Worm (Caenorhabditis elegans): ENCODE results near the gene sri-50.

sri-50 gene

DNA sequence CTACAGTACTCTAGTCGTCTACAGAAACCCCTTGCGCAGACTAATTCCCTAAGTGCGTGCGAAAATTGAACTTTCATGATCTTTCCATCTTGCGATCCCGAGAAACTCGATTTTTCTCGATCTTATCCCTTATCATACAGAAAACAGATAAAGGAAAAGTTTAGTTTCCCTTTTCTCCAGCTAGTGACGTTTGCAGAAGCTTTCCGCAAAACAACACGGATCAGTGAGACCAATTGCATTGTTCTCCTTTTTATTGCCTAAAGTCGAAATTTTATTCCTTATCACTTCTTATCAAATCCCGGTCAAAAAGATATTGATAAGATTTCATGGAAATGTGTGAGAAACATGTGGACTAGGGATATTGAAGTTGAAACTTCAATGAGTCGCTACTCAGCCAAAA, 38.3 kb downstream of the sri-50 start:
- TF ChIP-seq ceh-13 (GFP tag; optimal IDR thresholded peaks at IDR 0.05) (no peak), B0310.2 (tag; optimal IDR thresholded peaks at IDR 0.05) (no peak), pes-1 (GFP tag; IDR thresholded peaks at IDR 0.05) (no peak)

- TF ChIP-seq tra-4 (tag; optimal IDR thresholded peaks at IDR 0.05) (no peak), hmg-4 (GFP tag; optimal IDR thresholded peaks at IDR 0.05) (no peak), hmbx-1 (tag; optimal IDR thresholded peaks at IDR 0.05) (no peak), F13C5.2 (tag; optimal IDR thresholded peaks at IDR 0.05) (no peak), pes-1 (GFP tag; IDR thresholded peaks at IDR 0.05) (no peak), tbx-37 (GFP tag; conservative IDR thresholded peaks at IDR 0.05) (no peak), hnd-1 (tag; optimal IDR thresholded peaks at IDR 0.05) (no peak), aly-1 (tag; optimal IDR thresholded peaks at IDR 0.05) (no peak), flt-1 (GFP tag; IDR thresholded peaks at IDR 0.05) (no peak), tbx-11 (GFP tag; IDR thresholded peaks at IDR 0.05) (no peak), ceh-13 (GFP tag; optimal IDR thresholded peaks at IDR 0.05) (no peak), scrt-1 (GFP tag; IDR thresholded peaks at IDR 0.05) (no peak), ama-1 (optimal IDR thresholded peaks at IDR 0.05) (no peak), ceh-36 (tag; optimal IDR thresholded peaks at IDR 0.05) (no peak), sea-1 (GFP tag; conservative IDR thresholded peaks at IDR 0.05) (no peak), ets-7 (tag; optimal IDR thresholded peaks at IDR 0.05) (no peak), B0310.2 (tag; optimal IDR thresholded peaks at IDR 0.05) (no peak)
Measured at ce11 chrII:3244070-3244469, 40.6 kb downstream of the sri-50 start, which contains the start of gene C17F4.12. Gene C17F4.12 (minus strand): TSS chrII:3244170.

- TF ChIP-seq tbx-37 (GFP tag; conservative IDR thresholded peaks at IDR 0.05) (no peak), tra-4 (tag; optimal IDR thresholded peaks at IDR 0.05) (no peak), ets-7 (tag; optimal IDR thresholded peaks at IDR 0.05) (no peak), ceh-36 (tag; optimal IDR thresholded peaks at IDR 0.05) (no peak), hmbx-1 (tag; optimal IDR thresholded peaks at IDR 0.05) (no peak), B0310.2 (tag; optimal IDR thresholded peaks at IDR 0.05) (no peak), sea-1 (GFP tag; conservative IDR thresholded peaks at IDR 0.05) (no peak), scrt-1 (GFP tag; IDR thresholded peaks at IDR 0.05) (no peak), hnd-1 (tag; optimal IDR thresholded peaks at IDR 0.05) (no peak), tbx-11 (GFP tag; IDR thresholded peaks at IDR 0.05) (no peak), pes-1 (GFP tag; IDR thresholded peaks at IDR 0.05) (no peak), aly-1 (tag; optimal IDR thresholded peaks at IDR 0.05) (no peak), F13C5.2 (tag; optimal IDR thresholded peaks at IDR 0.05) (no peak), flt-1 (GFP tag; IDR thresholded peaks at IDR 0.05) (no peak)
Measured at ce11 chrII:3244758-3245157, 41.2 kb downstream of the sri-50 start.

ce11 chrII:3245836-3246235, 42.3 kb downstream of the sri-50 start, which contains the start of gene C17F4.7:
Gene C17F4.7 (minus strand): TSS chrII:3246015.
- TF ChIP-seq ama-1 (optimal IDR thresholded peaks at IDR 0.05) (no peak), pes-1 (GFP tag; IDR thresholded peaks at IDR 0.05) (no peak), tra-4 (tag; optimal IDR thresholded peaks at IDR 0.05) (no peak), tbx-37 (GFP tag; conservative IDR thresholded peaks at IDR 0.05) (no peak), ets-7 (tag; optimal IDR thresholded peaks at IDR 0.05) (no peak), scrt-1 (GFP tag; IDR thresholded peaks at IDR 0.05) (no peak), ceh-13 (GFP tag; optimal IDR thresholded peaks at IDR 0.05) (no peak)

ce11 chrII:3247556-3247955, 44.0 kb downstream of the sri-50 start:
- TF ChIP-seq ama-1 (optimal IDR thresholded peaks at IDR 0.05) (no peak), tbx-11 (GFP tag; IDR thresholded peaks at IDR 0.05) (no peak), hmg-4 (GFP tag; optimal IDR thresholded peaks at IDR 0.05) (no peak), ceh-13 (GFP tag; optimal IDR thresholded peaks at IDR 0.05) (no peak), hnd-1 (tag; optimal IDR thresholded peaks at IDR 0.05) (no peak), tbx-37 (GFP tag; conservative IDR thresholded peaks at IDR 0.05) (no peak), flt-1 (GFP tag; IDR thresholded peaks at IDR 0.05) (no peak), aly-1 (tag; optimal IDR thresholded peaks at IDR 0.05) (no peak), tra-4 (tag; optimal IDR thresholded peaks at IDR 0.05) (no peak)

DNA sequence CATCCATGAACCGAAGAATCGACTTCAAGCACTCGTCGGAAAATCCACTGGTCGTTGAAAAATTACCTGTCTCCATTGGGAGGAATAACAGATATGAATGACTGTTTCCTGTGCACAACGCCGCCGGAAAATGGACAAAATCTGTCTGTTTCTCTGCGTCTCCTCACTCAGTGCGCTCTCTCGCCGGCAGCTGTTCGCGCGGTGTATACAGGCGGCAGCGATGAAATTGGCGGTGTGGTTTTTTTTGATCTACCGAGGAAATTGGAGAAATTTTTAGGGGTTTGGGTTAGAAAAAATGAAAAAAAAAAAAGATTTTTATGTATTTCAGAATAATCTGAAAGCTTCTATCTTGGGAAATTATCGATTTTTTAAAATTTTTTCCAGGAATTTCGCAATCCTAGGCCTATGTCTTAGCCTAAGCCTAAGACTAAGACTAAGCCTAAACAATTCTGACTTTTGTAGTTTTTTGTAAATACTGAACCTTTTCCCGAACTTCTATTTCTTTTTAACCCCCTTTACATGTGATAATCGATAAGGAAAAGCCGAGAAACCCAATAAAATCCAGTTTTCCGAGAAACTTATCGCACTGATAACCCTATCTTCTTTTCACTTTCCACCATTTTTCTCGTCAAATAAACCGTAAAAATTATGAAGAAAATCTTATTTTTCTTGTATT, 44.7 kb downstream of the sri-50 start, which contains the start of the genes fbxc-50 and C17F4.2:
TSS of gene fbxc-50 (minus strand) at position 81 of the 676 bp plus-strand sequence.
TSS of gene C17F4.2 (plus strand) at position 626 of the 676 bp plus-strand sequence.
- no peak for TF ChIP-seq B0310.2 (tag; optimal IDR thresholded peaks at IDR 0.05)
- TF ChIP-seq hmg-4 (GFP tag; optimal IDR thresholded peaks at IDR 0.05): no peak
- TF ChIP-seq ama-1 (optimal IDR thresholded peaks at IDR 0.05): no peak
- TF ChIP-seq flt-1 (GFP tag; IDR thresholded peaks at IDR 0.05): no peak
- TF ChIP-seq hmbx-1 (tag; optimal IDR thresholded peaks at IDR 0.05): no peak
- TF ChIP-seq sea-1 (GFP tag; conservative IDR thresholded peaks at IDR 0.05): no peak
- no peak for TF ChIP-seq tra-4 (tag; optimal IDR thresholded peaks at IDR 0.05)
- no peak for TF ChIP-seq ceh-13 (GFP tag; optimal IDR thresholded peaks at IDR 0.05)
- TF ChIP-seq pes-1 (GFP tag; IDR thresholded peaks at IDR 0.05): no peak
- TF ChIP-seq tbx-11 (GFP tag; IDR thresholded peaks at IDR 0.05): no peak

DNA sequence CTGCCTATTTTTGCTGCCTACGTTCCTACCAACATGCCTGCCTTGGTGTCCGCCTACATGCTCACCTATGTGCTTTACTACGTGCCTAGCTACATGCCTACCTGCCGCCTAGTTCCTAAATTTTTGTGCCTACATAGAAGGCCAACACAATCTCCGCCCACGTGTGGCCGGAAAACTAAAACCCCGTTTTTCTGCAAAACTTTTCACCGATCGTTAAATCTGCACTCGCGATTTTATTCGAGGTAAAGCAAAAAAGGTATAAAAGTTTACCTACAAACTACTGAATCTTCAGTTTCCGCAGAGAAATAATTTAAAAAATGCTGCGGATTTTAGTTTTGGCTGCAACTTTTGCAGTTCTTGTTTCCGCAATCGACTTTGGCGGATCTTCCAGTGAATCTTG, 45.9 kb downstream of the sri-50 start, which contains the start of gene clec-124:
TSS of gene clec-124 (plus strand) at position 301 of the 400 bp plus-strand sequence.
- TF ChIP-seq tbx-37 (GFP tag; conservative IDR thresholded peaks at IDR 0.05): no peak
- TF ChIP-seq hmg-4 (GFP tag; optimal IDR thresholded peaks at IDR 0.05): no peak
- no peak for TF ChIP-seq hmbx-1 (tag; optimal IDR thresholded peaks at IDR 0.05)

- TF ChIP-seq sea-1 (GFP tag; conservative IDR thresholded peaks at IDR 0.05) (no peak), aly-1 (tag; optimal IDR thresholded peaks at IDR 0.05) (no peak), B0310.2 (tag; optimal IDR thresholded peaks at IDR 0.05) (no peak), hnd-1 (tag; optimal IDR thresholded peaks at IDR 0.05) (no peak), ets-7 (tag; optimal IDR thresholded peaks at IDR 0.05) (no peak), tbx-37 (GFP tag; conservative IDR thresholded peaks at IDR 0.05) (no peak), hmbx-1 (tag; optimal IDR thresholded peaks at IDR 0.05) (no peak), F13C5.2 (tag; optimal IDR thresholded peaks at IDR 0.05) (no peak), ceh-36 (tag; optimal IDR thresholded peaks at IDR 0.05) (no peak), ama-1 (optimal IDR thresholded peaks at IDR 0.05) (no peak), tbx-11 (GFP tag; IDR thresholded peaks at IDR 0.05) (no peak), hmg-4 (GFP tag; optimal IDR thresholded peaks at IDR 0.05) (no peak)
Measured at ce11 chrII:3250195-3250594, 46.7 kb downstream of the sri-50 start.

All from whole organism, early embryonic.